Fruit fly (Drosophila melanogaster) whole organism, embryonic: Measurements from ENCODE around the gene me31B.
A peak's percentile ranks its signal among the peaks of the same experiment; 100 is the strongest.

Experiments
- Ada2b ChIP-seq: fragments of 200-800 bp; sonication (Bioruptor generic); IDR thresholded peaks from 2 replicates; pipeline ENCODE4 v1.3.6; 2022; ENCODE audit warnings: missing biosample characterization, missing genetic modification characterization
- Bgb ChIP-seq: fragments of 200-800 bp; sonication (Bioruptor generic); IDR thresholded peaks from 2 replicates; pipeline ENCODE4 v1.3.6; 2022; ENCODE audit warnings: missing biosample characterization, missing genetic modification characterization; ENCODE audit not compliant: partially characterized antibody
- CG1233 ChIP-seq: fragments of 200-800 bp; sonication (Bioruptor generic); optimal IDR thresholded peaks from 4 replicates; lab custom pipeline; 2018; ENCODE audit warnings: missing biosample characterization, mild to moderate bottlenecking, missing genetic modification characterization
- CG13775 ChIP-seq: fragments of 200-800 bp; sonication (Bioruptor generic); optimal IDR thresholded peaks from 3 replicates; lab custom pipeline; 2017; ENCODE audit warnings: missing biosample characterization, mild to moderate bottlenecking, missing genetic modification characterization
- CG14860 ChIP-seq: fragments of 200-800 bp; sonication (Bioruptor generic); IDR thresholded peaks from 3 replicates; pipeline ENCODE4 v1.3.6; 2022; ENCODE audit warnings: missing biosample characterization, missing genetic modification characterization; ENCODE audit not compliant: partially characterized antibody
- CG15073 ChIP-seq: fragments of 200-800 bp; sonication (Bioruptor generic); optimal IDR thresholded peaks from 2 replicates; lab custom pipeline; 2016; ENCODE audit warnings: missing biosample characterization, missing genetic modification characterization
- CG17186 ChIP-seq: fragments of 200-800 bp; sonication (Bioruptor generic); optimal IDR thresholded peaks from 3 replicates; lab custom pipeline; 2017; ENCODE audit warnings: missing biosample characterization, missing genetic modification reagents, missing genetic modification characterization
- CG17361 ChIP-seq: fragments of 200-800 bp; sonication (Bioruptor generic); IDR thresholded peaks from 3 replicates; pipeline ENCODE4 v1.3.6; 2022; ENCODE audit warnings: missing biosample characterization, missing genetic modification characterization
- CG17385 ChIP-seq: fragments of 200-800 bp; sonication (Bioruptor generic); optimal IDR thresholded peaks from 3 replicates; lab custom pipeline; 2018; ENCODE audit warnings: missing biosample characterization, mild to moderate bottlenecking, missing genetic modification characterization
- CG18262 ChIP-seq: fragments of 200-800 bp; optimal IDR thresholded peaks from 3 replicates; lab custom pipeline; 2019; ENCODE audit warnings: missing biosample characterization, mild to moderate bottlenecking, missing genetic modification characterization, moderate library complexity
- CG2678 ChIP-seq: fragments of 200-800 bp; sonication (Bioruptor generic); optimal IDR thresholded peaks from 3 replicates; lab custom pipeline; 2019; ENCODE audit warnings: missing biosample characterization, mild to moderate bottlenecking, missing genetic modification characterization, moderate library complexity
- CG2875 ChIP-seq: fragments of 200-800 bp; sonication (Bioruptor generic); optimal IDR thresholded peaks from 2 replicates; lab custom pipeline; 2017; ENCODE audit warnings: missing biosample characterization, mild to moderate bottlenecking, missing genetic modification characterization, missing genetic modification reagents
- CG5180 ChIP-seq: fragments of 200-800 bp; sonication (Bioruptor generic); optimal IDR thresholded peaks from 3 replicates; lab custom pipeline; 2017; ENCODE audit warnings: missing biosample characterization, missing genetic modification characterization, mild to moderate bottlenecking, moderate library complexity, missing genetic modification reagents
- CG5953 ChIP-seq: fragments of 200-800 bp; sonication (Bioruptor generic); IDR thresholded peaks from 2 replicates; pipeline ENCODE4 v1.3.6; 2022; ENCODE audit warnings: missing biosample characterization, missing genetic modification characterization
- CG6254 ChIP-seq: fragments of 200-800 bp; sonication (Bioruptor generic); optimal IDR thresholded peaks from 3 replicates; lab custom pipeline; 2017; ENCODE audit warnings: mild to moderate bottlenecking, missing biosample characterization, missing genetic modification reagents, missing genetic modification characterization
- CG6765 ChIP-seq: fragments of 200-800 bp; sonication (Bioruptor generic); optimal IDR thresholded peaks from 3 replicates; lab custom pipeline; 2017; ENCODE audit warnings: missing biosample characterization, mild to moderate bottlenecking, missing genetic modification characterization
- CG7786 ChIP-seq: fragments of 200-800 bp; sonication (Bioruptor generic); optimal IDR thresholded peaks from 2 replicates; lab custom pipeline; 2016; ENCODE audit warnings: missing biosample characterization, missing genetic modification characterization
- CG8359 ChIP-seq: fragments of 200-800 bp; sonication (Bioruptor generic); optimal IDR thresholded peaks from 2 replicates; lab custom pipeline; 2017; ENCODE audit warnings: missing biosample characterization, mild to moderate bottlenecking, missing genetic modification characterization, borderline replicate concordance
- CG9437 ChIP-seq: fragments of 200-800 bp; sonication (Bioruptor generic); optimal IDR thresholded peaks from 2 replicates; lab custom pipeline; 2018; ENCODE audit warnings: missing biosample characterization, mild to moderate bottlenecking, missing genetic modification characterization
- CG9727 ChIP-seq: fragments of 200-800 bp; sonication (Bioruptor generic); optimal IDR thresholded peaks from 3 replicates; lab custom pipeline; 2017; ENCODE audit warnings: missing biosample characterization, mild to moderate bottlenecking, missing genetic modification characterization
- CG9932 ChIP-seq: fragments of 200-800 bp; sonication (Bioruptor generic); IDR thresholded peaks from 2 replicates; pipeline ENCODE4 v1.3.6; 2022; ENCODE audit warnings: missing biosample characterization, missing genetic modification characterization
- CHES-1-like ChIP-seq: fragments of 200-800 bp; sonication (Bioruptor generic); optimal IDR thresholded peaks from 2 replicates; lab custom pipeline; 2016; ENCODE audit warnings: missing biosample characterization, missing genetic modification characterization
- CTCF ChIP-seq: fragments of 200-800 bp; sonication (Bioruptor generic); optimal IDR thresholded peaks from 2 replicates; lab custom pipeline; 2017; ENCODE audit warnings: missing biosample characterization, mild to moderate bottlenecking, missing genetic modification characterization, moderate library complexity
- Camta ChIP-seq: fragments of 200-800 bp; sonication (Bioruptor generic); optimal IDR thresholded peaks from 2 replicates; lab custom pipeline; 2016; ENCODE audit warnings: missing biosample characterization, missing genetic modification characterization
- Hmx ChIP-seq: fragments of 200-800 bp; sonication (Bioruptor generic); optimal IDR thresholded peaks from 2 replicates; lab custom pipeline; 2016; ENCODE audit warnings: missing biosample characterization, missing genetic modification characterization
- Jarid2 ChIP-seq: fragments of 200-800 bp; sonication (Bioruptor generic); optimal IDR thresholded peaks from 3 replicates; lab custom pipeline; 2017; ENCODE audit warnings: mild to moderate bottlenecking, missing biosample characterization, missing genetic modification reagents, missing genetic modification characterization
- Meics ChIP-seq: fragments of 200-800 bp; sonication (Bioruptor generic); optimal IDR thresholded peaks from 2 replicates; lab custom pipeline; 2017; ENCODE audit warnings: missing biosample characterization, mild to moderate bottlenecking, missing genetic modification characterization
- Mes4 ChIP-seq: fragments of 200-800 bp; sonication (Bioruptor generic); optimal IDR thresholded peaks from 2 replicates; lab custom pipeline; 2016; ENCODE audit warnings: missing biosample characterization, missing genetic modification characterization
- Opbp ChIP-seq: fragments of 200-800 bp; sonication (Bioruptor generic); IDR thresholded peaks from 3 replicates; pipeline ENCODE4 v1.3.6; 2022; ENCODE audit warnings: missing biosample characterization, missing genetic modification characterization; ENCODE audit not compliant: partially characterized antibody
- Sox100B ChIP-seq: fragments of 200-800 bp; sonication (Bioruptor generic); optimal IDR thresholded peaks from 3 replicates; lab custom pipeline; 2018; ENCODE audit warnings: missing biosample characterization, mild to moderate bottlenecking, missing genetic modification characterization
- Trl ChIP-seq, 3 experiments: fragments of >200 bp in 2 of 3; fragments of 200-800 bp in 1 of 3; sonication (Bioruptor generic) in 1 of 3; optimal IDR thresholded peaks; 2 replicates in 1 of 3; 3 replicates in 2 of 3; lab custom pipeline; 2016 to 2017; ENCODE audit warnings: missing biosample characterization in 1 of 3, missing genetic modification characterization in 1 of 3
- aop ChIP-seq: fragments of 200-800 bp; sonication (Bioruptor generic); IDR thresholded peaks from 2 replicates; pipeline ENCODE4 v1.3.6; 2022; ENCODE audit warnings: missing biosample characterization, missing genetic modification characterization
- az2 ChIP-seq: fragments of 200-800 bp; sonication (Bioruptor generic); optimal IDR thresholded peaks from 3 replicates; lab custom pipeline; 2016; ENCODE audit warnings: missing biosample characterization, missing genetic modification characterization
- crc ChIP-seq: fragments of 200-800 bp; sonication (Bioruptor generic); optimal IDR thresholded peaks from 2 replicates; lab custom pipeline; 2016; ENCODE audit warnings: missing biosample characterization, missing genetic modification characterization
- kay ChIP-seq: fragments of 200-800 bp; sonication (Bioruptor generic); optimal IDR thresholded peaks from 2 replicates; lab custom pipeline; 2016; ENCODE audit warnings: missing biosample characterization, missing genetic modification characterization
- maf-S ChIP-seq: fragments of 200-800 bp; sonication (Bioruptor generic); optimal IDR thresholded peaks from 2 replicates; lab custom pipeline; 2016; ENCODE audit warnings: missing biosample characterization, missing genetic modification characterization
- nom ChIP-seq: fragments of 200-800 bp; sonication (Bioruptor generic); optimal IDR thresholded peaks from 2 replicates; lab custom pipeline; 2017; ENCODE audit warnings: missing biosample characterization, missing genetic modification characterization, mild to moderate bottlenecking, moderate library complexity, missing genetic modification reagents
- rib ChIP-seq: fragments of 200-800 bp; sonication (Bioruptor generic); IDR thresholded peaks from 2 replicates; pipeline ENCODE4 v1.3.6; 2022; ENCODE audit warnings: missing biosample characterization, missing genetic modification characterization
- sima ChIP-seq: fragments of 200-800 bp; sonication (Bioruptor generic); optimal IDR thresholded peaks from 2 replicates; lab custom pipeline; 2016; ENCODE audit warnings: missing biosample characterization, missing genetic modification characterization
- slou ChIP-seq: fragments of 200-800 bp; sonication (Bioruptor generic); optimal IDR thresholded peaks from 3 replicates; lab custom pipeline; 2016; ENCODE audit warnings: missing biosample characterization, missing genetic modification characterization
- vfl ChIP-seq: fragments of 200-800 bp; sonication (Bioruptor generic); optimal IDR thresholded peaks from 2 replicates; lab custom pipeline; 2016; ENCODE audit warnings: missing biosample characterization, missing genetic modification characterization
- vvl ChIP-seq: fragments of 200-800 bp; sonication (Bioruptor generic); IDR thresholded peaks from 2 replicates; pipeline ENCODE4 v1.3.6; 2022; ENCODE audit warnings: missing biosample characterization, missing genetic modification characterization
- wdn ChIP-seq: fragments of 200-800 bp; sonication (Bioruptor generic); IDR thresholded peaks from 2 replicates; pipeline ENCODE4 v1.3.6; 2022; ENCODE audit warnings: missing biosample characterization, missing genetic modification characterization

The me31B gene

DNA sequence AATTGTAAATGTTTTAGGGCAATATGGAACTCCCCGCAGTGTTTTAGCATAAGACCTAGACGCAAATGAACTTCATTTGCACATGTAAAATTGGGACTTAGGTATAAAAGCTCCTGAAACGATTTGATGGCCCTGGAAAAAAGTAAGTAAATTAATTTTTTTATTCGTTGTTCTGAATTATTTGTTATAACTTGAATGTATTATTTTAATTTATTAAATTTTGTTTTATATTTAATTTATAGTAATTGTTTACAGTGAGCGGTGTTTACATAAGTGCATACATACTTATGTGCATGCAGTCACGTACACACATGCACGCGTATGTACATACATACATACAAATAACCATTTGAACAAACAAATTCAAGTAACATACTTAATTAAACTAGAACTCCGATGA lies 37.3 kb downstream of the me31B start (continued):
- TF ChIP-seq CG17385 (GFP tag; lab: Kevin White, UChicago) (no peak), CG6765 (GFP tag; lab: Kevin White, UChicago) (no peak), CG18262 (tag; lab: Kevin White, UChicago) (peak; percentile 82), slou (GFP tag; lab: Kevin White, UChicago) (no peak), CG2678 (tag; lab: Kevin White, UChicago) (no peak), Sox100B (peak; percentile 63), CG15073 (no peak), CG9932 (GFP tag; lab: Robert Waterston, UW) (no peak), Mes4 (GFP tag; lab: Kevin White, UChicago) (no peak), CG1233 (peak; percentile 5), Ada2b (no peak), CG14860 (GFP tag; lab: Robert Waterston, UW) (no peak), maf-S (no peak), CHES-1-like (no peak), Bgb (GFP tag; lab: Robert Waterston, UW) (no peak), vvl (GFP tag; lab: Robert Waterston, UW) (peak; percentile 33; the same call in 1 of the 2 replicates), nom (GFP tag; lab: Kevin White, UChicago) (peak; percentile 38), Trl (optimal IDR thresholded peaks at IDR 0.05; lab: Kevin White, UChicago) (no peak), Trl (GFP tag; optimal IDR thresholded peaks at IDR 0.05; lab: Kevin White, UChicago) (no peak), CG17186 (GFP tag; lab: Kevin White, UChicago) (peak; percentile 17), Meics (no peak), Camta (no peak), aop (GFP tag; lab: Robert Waterston, UW) (no peak), Jarid2 (GFP tag; lab: Kevin White, UChicago) (no peak), CG5953 (GFP tag; lab: Robert Waterston, UW) (0 out of 2 replicates have a peak, but pooled peaks have one; percentile 16), Opbp (no peak), sima (GFP tag; lab: Kevin White, UChicago) (no peak), crc (GFP tag; lab: Kevin White, UChicago) (no peak), CG17361 (GFP tag; lab: Robert Waterston, UW) (no peak; the same call in 1 of the 3 replicates), az2 (peak; percentile 23), CG9727 (GFP tag; lab: Kevin White, UChicago) (no peak), CG2875 (GFP tag; lab: Kevin White, UChicago) (peak; percentile 29), rib (GFP tag; lab: Robert Waterston, UW) (no peak), kay (GFP tag; lab: Kevin White, UChicago) (no peak), CG9437 (GFP tag; lab: Kevin White, UChicago) (peak; percentile 6), CG7786 (no peak), CTCF (no peak), CG13775 (GFP tag; lab: Kevin White, UChicago) (peak; percentile 45), Hmx (GFP tag; lab: Kevin White, UChicago) (no peak), vfl (GFP tag; lab: Kevin White, UChicago) (no peak), wdn (GFP tag; lab: Robert Waterston, UW) (no peak), CG6254 (GFP tag; lab: Kevin White, UChicago) (peak; percentile 69), CG8359 (GFP tag; lab: Kevin White, UChicago) (peak; percentile 22), CG5180 (no peak)
- TF ChIP-seq, all 482 proteins: peak for 54
